Fruit fly (Drosophila melanogaster) whole organism, adult: ENCODE measurements around the gene CG10435.

Experiments used
- CG11617 ChIP-seq: fragments of 200-800 bp; sonication (Bioruptor generic); optimal IDR thresholded peaks from 2 replicates; lab custom pipeline; 2017; ENCODE audit warnings: mild to moderate bottlenecking, missing biosample characterization, missing genetic modification reagents, missing genetic modification characterization
- CG12768 ChIP-seq: fragments of 200-800 bp; sonication (Bioruptor generic); optimal IDR thresholded peaks from 2 replicates; lab custom pipeline; 2017; ENCODE audit warnings: missing biosample characterization, missing genetic modification characterization, mild to moderate bottlenecking, moderate library complexity, missing genetic modification reagents
- CG14711 ChIP-seq: fragments of 200-800 bp; sonication (Bioruptor generic); optimal IDR thresholded peaks from 2 replicates; lab custom pipeline; 2018; ENCODE audit warnings: missing biosample characterization, mild to moderate bottlenecking, missing genetic modification characterization, moderate library complexity
- CG1620 ChIP-seq: fragments of 200-800 bp; sonication (Bioruptor generic); optimal IDR thresholded peaks from 2 replicates; lab custom pipeline; 2016; ENCODE audit warnings: missing biosample characterization, missing genetic modification characterization
- CG33017 ChIP-seq: fragments of 200-800 bp; sonication (Bioruptor generic); optimal IDR thresholded peaks from 2 replicates; lab custom pipeline; 2018; ENCODE audit warnings: missing biosample characterization, mild to moderate bottlenecking, missing genetic modification characterization, moderate library complexity
- CG5204 ChIP-seq: fragments of 200-800 bp; sonication (Bioruptor generic); optimal IDR thresholded peaks from 2 replicates; lab custom pipeline; 2016; ENCODE audit warnings: missing biosample characterization, missing genetic modification characterization
- CG7045 ChIP-seq: fragments of 200-800 bp; sonication (Bioruptor generic); optimal IDR thresholded peaks from 2 replicates; lab custom pipeline; 2017; ENCODE audit warnings: missing biosample characterization, mild to moderate bottlenecking, missing genetic modification characterization
- CG7101 ChIP-seq: fragments of 200-800 bp; sonication (Bioruptor generic); optimal IDR thresholded peaks from 2 replicates; lab custom pipeline; 2018; ENCODE audit warnings: missing biosample characterization, mild to moderate bottlenecking, missing genetic modification characterization, moderate library complexity
- Clk ChIP-seq: fragments of 200-800 bp; sonication (Bioruptor generic); optimal IDR thresholded peaks from 2 replicates; lab custom pipeline; 2017; ENCODE audit warnings: missing biosample characterization, missing genetic modification characterization
- Crg-1 ChIP-seq: fragments of 200-800 bp; sonication (Bioruptor generic); optimal IDR thresholded peaks from 2 replicates; lab custom pipeline; 2016; ENCODE audit warnings: missing biosample characterization, missing genetic modification characterization
- Hr96 ChIP-seq: fragments of 200-800 bp; sonication (Bioruptor generic); optimal IDR thresholded peaks from 2 replicates; lab custom pipeline; 2016; ENCODE audit warnings: missing biosample characterization, missing genetic modification characterization
- Mnt ChIP-seq: fragments of 200-800 bp; sonication (Bioruptor generic); optimal IDR thresholded peaks from 2 replicates; lab custom pipeline; 2016; ENCODE audit warnings: missing biosample characterization, mild to moderate bottlenecking, missing genetic modification characterization
- bab1 ChIP-seq: fragments of 200-800 bp; sonication (Bioruptor generic); optimal IDR thresholded peaks from 3 replicates; lab custom pipeline; 2019; ENCODE audit warnings: missing biosample characterization, mild to moderate bottlenecking, missing genetic modification characterization, moderate library complexity
- cic ChIP-seq: fragments of 200-800 bp; sonication (Bioruptor generic); optimal IDR thresholded peaks from 2 replicates; lab custom pipeline; 2017; ENCODE audit warnings: missing biosample characterization, mild to moderate bottlenecking, missing genetic modification characterization, moderate library complexity
- cnc ChIP-seq, 2 experiments: fragments of >200 bp; optimal IDR thresholded peaks; 2 replicates each; lab custom pipeline; 2017
- kay ChIP-seq: fragments of 200-800 bp; sonication (Bioruptor generic); peaks from one replicate; lab custom pipeline; 2016; ENCODE audit warnings: missing biosample characterization, missing genetic modification characterization, borderline replicate concordance
- ovo ChIP-seq: fragments of 200-800 bp; sonication (Bioruptor generic); optimal IDR thresholded peaks from 2 replicates; lab custom pipeline; 2016; ENCODE audit warnings: missing biosample characterization, missing genetic modification characterization
- pad ChIP-seq: fragments of 200-800 bp; sonication (Bioruptor generic); optimal IDR thresholded peaks from 3 replicates; lab custom pipeline; 2017; ENCODE audit warnings: missing biosample characterization, missing genetic modification characterization, mild to moderate bottlenecking, moderate library complexity, missing genetic modification reagents
- tj ChIP-seq: fragments of 200-800 bp; sonication (Bioruptor generic); optimal IDR thresholded peaks from 3 replicates; lab custom pipeline; 2017; ENCODE audit warnings: missing biosample characterization, mild to moderate bottlenecking, missing genetic modification characterization, moderate library complexity
- toe ChIP-seq: fragments of 200-800 bp; sonication (Bioruptor generic); optimal IDR thresholded peaks from 2 replicates; lab custom pipeline; 2016; ENCODE audit warnings: missing biosample characterization, missing genetic modification characterization

CG10435 gene

dm6 chr3R:8037896-8038295, 24.9 kb upstream of the CG10435 start:
- no peak for TF ChIP-seq toe (GFP tag; lab: Kevin White, UChicago)
- TF ChIP-seq bab1 (GFP tag; lab: Kevin White, UChicago): no peak
- no peak for TF ChIP-seq Hr96 (GFP tag; lab: Kevin White, UChicago)
- no peak for TF ChIP-seq CG7101 (tag; lab: Kevin White, UChicago)
- TF ChIP-seq cic (GFP tag; lab: Kevin White, UChicago): no peak
- TF ChIP-seq CG12768 (GFP tag; lab: Kevin White, UChicago): no peak

dm6 chr3R:8032923-8033478, 20.0 kb upstream of the CG10435 start, which contains the start of the genes CG11035 and unc-45:
Gene CG11035, minus strand, starts transcription at chr3R:8033009.
Gene unc-45, plus strand, starts transcription at chr3R:8033301.
- peak; percentile 28 for TF ChIP-seq Crg-1
- peak; percentile 51 for TF ChIP-seq CG7045 (GFP tag; lab: Kevin White, UChicago)
- peak; percentile 98 for TF ChIP-seq kay
- peak; percentile 79 for TF ChIP-seq toe (GFP tag; lab: Kevin White, UChicago)
- TF ChIP-seq CG14711 (tag; lab: Kevin White, UChicago): peak; percentile 53
- TF ChIP-seq Hr96 (GFP tag; lab: Kevin White, UChicago): no peak
- peak; percentile 14 for TF ChIP-seq CG1620 (GFP tag; lab: Kevin White, UChicago)
- peak; percentile 10 for TF ChIP-seq cic (GFP tag; lab: Kevin White, UChicago)
- no peak for TF ChIP-seq Clk (GFP tag; lab: Kevin White, UChicago)
- TF ChIP-seq tj (GFP tag; lab: Kevin White, UChicago): peak; percentile 64
- TF ChIP-seq CG5204: no peak
- no peak for TF ChIP-seq cnc (optimal IDR thresholded peaks at IDR 0.05; lab: Kevin White, UChicago)
- peak; percentile 18 for TF ChIP-seq pad (GFP tag; lab: Kevin White, UChicago)
- TF ChIP-seq Mnt: peak; percentile 62
- peak; percentile 70 for TF ChIP-seq bab1 (GFP tag; lab: Kevin White, UChicago)
- TF ChIP-seq CG33017: peak; percentile 29
- TF ChIP-seq CG12768 (GFP tag; lab: Kevin White, UChicago): no peak
- peak; percentile 63 for TF ChIP-seq CG11617 (GFP tag; lab: Kevin White, UChicago)
- no peak for TF ChIP-seq ovo (GFP tag; lab: Kevin White, UChicago)
- TF ChIP-seq CG7101 (tag; lab: Kevin White, UChicago): peak; percentile 33

- TF ChIP-seq CG12768 (GFP tag; lab: Kevin White, UChicago) (no peak), kay (peak; percentile 95), toe (GFP tag; lab: Kevin White, UChicago) (peak; percentile 13), Crg-1 (peak; percentile 22), CG1620 (GFP tag; lab: Kevin White, UChicago) (peak; percentile 2), CG5204 (no peak), tj (GFP tag; lab: Kevin White, UChicago) (peak; percentile 60), Clk (GFP tag; lab: Kevin White, UChicago) (no peak), Hr96 (GFP tag; lab: Kevin White, UChicago) (no peak), cnc (optimal IDR thresholded peaks at IDR 0.05; lab: Kevin White, UChicago) (no peak), cic (GFP tag; lab: Kevin White, UChicago) (peak; percentile 62), CG11617 (GFP tag; lab: Kevin White, UChicago) (peak; percentile 65), Mnt (peak; percentile 99), ovo (GFP tag; lab: Kevin White, UChicago) (peak; percentile 64), bab1 (GFP tag; lab: Kevin White, UChicago) (peak; percentile 56), CG14711 (tag; lab: Kevin White, UChicago) (peak; percentile 2), CG7045 (GFP tag; lab: Kevin White, UChicago) (no peak), pad (GFP tag; lab: Kevin White, UChicago) (peak; percentile 15), CG33017 (no peak), CG7101 (tag; lab: Kevin White, UChicago) (no peak)
Measured at dm6 chr3R:8030151-8030899, 17.3 kb upstream of the CG10435 start, which contains the start of the genes CG10903 and CG2747. Gene CG10903, plus strand, starts transcription at chr3R:8030411. Gene CG2747, minus strand, starts transcription at chr3R:8030790.

dm6 chr3R:8029496-8030013, 16.6 kb upstream of the CG10435 start, which contains the start of gene ImpE3:
Gene ImpE3, minus strand, starts transcription at chr3R:8029546.
- TF ChIP-seq CG1620 (GFP tag; lab: Kevin White, UChicago) (no peak), Crg-1 (no peak), cnc (optimal IDR thresholded peaks at IDR 0.05; lab: Kevin White, UChicago) (no peak), CG7045 (GFP tag; lab: Kevin White, UChicago) (no peak), CG5204 (no peak), CG33017 (no peak), Hr96 (GFP tag; lab: Kevin White, UChicago) (no peak), bab1 (GFP tag; lab: Kevin White, UChicago) (no peak), CG7101 (tag; lab: Kevin White, UChicago) (no peak), CG12768 (GFP tag; lab: Kevin White, UChicago) (no peak), Mnt (no peak), ovo (GFP tag; lab: Kevin White, UChicago) (no peak), tj (GFP tag; lab: Kevin White, UChicago) (no peak)

- TF ChIP-seq pad (GFP tag; lab: Kevin White, UChicago) (peak; percentile 1), CG11617 (GFP tag; lab: Kevin White, UChicago) (peak; percentile 71), tj (GFP tag; lab: Kevin White, UChicago) (peak; percentile 35), Clk (GFP tag; lab: Kevin White, UChicago) (no peak), CG7045 (GFP tag; lab: Kevin White, UChicago) (peak; percentile 57), CG33017 (peak; percentile 81), cic (GFP tag; lab: Kevin White, UChicago) (no peak), bab1 (GFP tag; lab: Kevin White, UChicago) (peak; percentile 13), kay (no peak), CG7101 (tag; lab: Kevin White, UChicago) (peak; percentile 68), CG12768 (GFP tag; lab: Kevin White, UChicago) (peak; percentile 42)
Measured at dm6 chr3R:8027203-8027688, 14.2 kb upstream of the CG10435 start.
